Worm (Caenorhabditis elegans) whole organism, young adult: Measurements from ENCODE around the gene F28A12.10.

Source experiments
- B0261.1 ChIP-seq: sonication (generic microtip); optimal IDR thresholded peaks from 2 replicates; lab custom pipeline; 2016; ENCODE audit warnings: mild to moderate bottlenecking, missing genetic modification characterization, moderate library complexity, missing compliant biosample characterization
- C17E4.6 ChIP-seq: fragments of 200-800 bp; sonication (Bioruptor generic); IDR thresholded peaks from 2 replicates; pipeline ENCODE4 v1.3.6; 2022; ENCODE audit warnings: missing genetic modification reagents, missing genetic modification characterization, missing compliant biosample characterization
- F49E8.2 ChIP-seq: sonication (generic microtip); optimal IDR thresholded peaks from 3 replicates; lab custom pipeline; 2017; ENCODE audit warnings: missing genetic modification characterization, mild to moderate bottlenecking, missing compliant biosample characterization, antibody characterized with exemption, moderate library complexity; ENCODE audit not compliant: insufficient read depth
- F57C9.4 ChIP-seq: sonication (generic microtip); optimal IDR thresholded peaks from 2 replicates; lab custom pipeline; 2017; ENCODE audit warnings: mild to moderate bottlenecking, missing genetic modification characterization, missing compliant biosample characterization
- K11D2.4 ChIP-seq: fragments of 200-800 bp; sonication (Bioruptor generic); IDR thresholded peaks from 2 replicates; pipeline ENCODE4 v1.3.6; 2022; ENCODE audit warnings: missing genetic modification reagents, missing genetic modification characterization, missing compliant biosample characterization
- K12H6.12 ChIP-seq: fragments of 200-800 bp; sonication (Bioruptor generic); optimal IDR thresholded peaks from 2 replicates; lab custom pipeline; 2018; ENCODE audit warnings: mild to moderate bottlenecking, missing genetic modification characterization, missing compliant biosample characterization
- Y67H2A.10 ChIP-seq: fragments of 200-800 bp; sonication (Bioruptor generic); conservative IDR thresholded peaks from 2 replicates; pipeline ENCODE4 v1.3.6; 2022; ENCODE audit warnings: missing genetic modification reagents, missing genetic modification characterization, missing compliant biosample characterization
- Y95B8A.8 ChIP-seq: fragments of 200-800 bp; sonication (Bioruptor generic); IDR thresholded peaks from 2 replicates; pipeline ENCODE4 v1.3.6; 2022; ENCODE audit warnings: missing genetic modification reagents, missing genetic modification characterization, missing compliant biosample characterization
- akir-1 ChIP-seq: fragments of 200-800 bp; sonication (Bioruptor generic); optimal IDR thresholded peaks from 2 replicates; lab custom pipeline; 2018; ENCODE audit warnings: mild to moderate bottlenecking, missing genetic modification characterization, moderate library complexity, missing compliant biosample characterization
- ama-1 ChIP-seq, 3 experiments: fragments of 150-350 bp in 1 of 3; sonication (generic microtip) in 2 of 3; optimal IDR thresholded peaks; 2 replicates each; lab custom pipeline; 2014 to 2018; ENCODE audit warnings: missing biosample characterization in 2 of 3, missing genetic modification characterization in 2 of 3, missing genetic modification reagents in 2 of 3
- aptf-2 ChIP-seq: fragments of 200-800 bp; sonication (Bioruptor generic); conservative IDR thresholded peaks from 2 replicates; pipeline ENCODE4 v1.3.6; 2022; ENCODE audit warnings: missing genetic modification reagents, missing genetic modification characterization, missing compliant biosample characterization
- atf-7 ChIP-seq: sonication (generic microtip); optimal IDR thresholded peaks from 2 replicates; lab custom pipeline; 2017; ENCODE audit warnings: mild to moderate bottlenecking, missing genetic modification characterization, missing compliant biosample characterization
- attf-6 ChIP-seq: fragments of 200-800 bp; sonication (Bioruptor generic); IDR thresholded peaks from 2 replicates; pipeline ENCODE4 v1.3.6; 2022; ENCODE audit warnings: missing genetic modification reagents, missing genetic modification characterization, missing compliant biosample characterization
- bed-1 ChIP-seq: fragments of 200-800 bp; sonication (Bioruptor generic); IDR thresholded peaks from 2 replicates; pipeline ENCODE4 v1.3.6; 2022; ENCODE audit warnings: missing genetic modification reagents, missing genetic modification characterization, missing compliant biosample characterization
- egl-18 ChIP-seq: fragments of 200-800 bp; sonication (Bioruptor generic); IDR thresholded peaks from 2 replicates; pipeline ENCODE4 v1.3.6; 2022; ENCODE audit warnings: missing genetic modification reagents, missing genetic modification characterization, missing compliant biosample characterization
- egrh-3 ChIP-seq: fragments of 200-800 bp; sonication (Bioruptor generic); IDR thresholded peaks from 2 replicates; pipeline ENCODE4 v1.3.6; 2022; ENCODE audit warnings: missing genetic modification reagents, missing genetic modification characterization, missing compliant biosample characterization
- ekl-4 ChIP-seq: fragments of 200-800 bp; sonication (Bioruptor generic); IDR thresholded peaks from 2 replicates; pipeline ENCODE4 v1.3.6; 2022; ENCODE audit warnings: missing genetic modification reagents, missing genetic modification characterization, missing compliant biosample characterization
- gei-17 ChIP-seq: fragments of 200-800 bp; sonication (Bioruptor generic); optimal IDR thresholded peaks from 2 replicates; lab custom pipeline; 2018; ENCODE audit warnings: mild to moderate bottlenecking, missing genetic modification characterization, missing compliant biosample characterization
- hmg-20 ChIP-seq: fragments of 200-800 bp; sonication (Bioruptor generic); IDR thresholded peaks from 2 replicates; pipeline ENCODE4 v1.3.6; 2022; ENCODE audit warnings: missing genetic modification reagents, missing genetic modification characterization, missing compliant biosample characterization
- let-526 ChIP-seq: fragments of 200-800 bp; sonication (Bioruptor generic); IDR thresholded peaks from 2 replicates; pipeline ENCODE4 v1.3.6; 2022; ENCODE audit warnings: missing genetic modification reagents, missing genetic modification characterization, missing compliant biosample characterization
- let-607 ChIP-seq, 2 experiments: fragments of 200-800 bp in 1 of 2; sonication (Bioruptor generic) in 1 of 2; sonication (generic microtip) in 1 of 2; optimal IDR thresholded peaks; 2 replicates each; lab custom pipeline; 2016 to 2018; ENCODE audit warnings: mild to moderate bottlenecking in 2 of 2, missing compliant biosample characterization in 2 of 2, missing genetic modification characterization in 2 of 2, moderate library complexity in 2 of 2, missing genotype in 1 of 2
- lin-26 ChIP-seq: fragments of 200-800 bp; sonication (Bioruptor generic); IDR thresholded peaks from 2 replicates; pipeline ENCODE4 v1.3.6; 2022; ENCODE audit warnings: missing genetic modification reagents, missing genetic modification characterization, missing compliant biosample characterization
- lsl-1 ChIP-seq: fragments of 200-800 bp; sonication (Bioruptor generic); optimal IDR thresholded peaks from 2 replicates; lab custom pipeline; 2018; ENCODE audit warnings: mild to moderate bottlenecking, missing genetic modification characterization, moderate library complexity, missing compliant biosample characterization
- madf-8 ChIP-seq: fragments of 200-800 bp; sonication (Bioruptor generic); conservative IDR thresholded peaks from 2 replicates; pipeline ENCODE4 v1.3.6; 2022; ENCODE audit warnings: missing genetic modification reagents, missing genetic modification characterization, missing compliant biosample characterization
- mcd-1 ChIP-seq: fragments of 200-800 bp; sonication (Bioruptor generic); IDR thresholded peaks from 2 replicates; pipeline ENCODE4 v1.3.6; 2022; ENCODE audit warnings: missing genetic modification reagents, missing genetic modification characterization, missing compliant biosample characterization
- nhr-80 ChIP-seq: sonication (generic microtip); optimal IDR thresholded peaks from 2 replicates; lab custom pipeline; 2016; ENCODE audit warnings: missing genetic modification characterization, missing compliant biosample characterization
- nhr-90 ChIP-seq: sonication (generic microtip); optimal IDR thresholded peaks from 2 replicates; lab custom pipeline; 2016; ENCODE audit warnings: missing genotype, mild to moderate bottlenecking, missing genetic modification characterization, missing compliant biosample characterization
- pbrm-1 ChIP-seq: fragments of 200-800 bp; sonication (Bioruptor generic); IDR thresholded peaks from 2 replicates; pipeline ENCODE4 v1.3.6; 2022; ENCODE audit warnings: missing genetic modification reagents, missing genetic modification characterization, missing compliant biosample characterization
- pha-4 ChIP-seq: fragments of 150-350 bp; sonication (generic microtip); optimal IDR thresholded peaks from 2 replicates; lab custom pipeline; 2014; ENCODE audit warnings: missing biosample characterization, missing genetic modification reagents, missing genetic modification characterization
- repo-1 ChIP-seq: sonication (generic microtip); optimal IDR thresholded peaks from 2 replicates; lab custom pipeline; 2017; ENCODE audit warnings: mild to moderate bottlenecking, missing genetic modification characterization, missing compliant biosample characterization
- snpc-1.3 ChIP-seq: sonication (generic microtip); optimal IDR thresholded peaks from 2 replicates; lab custom pipeline; 2017; ENCODE audit warnings: missing genetic modification characterization, mild to moderate bottlenecking, missing compliant biosample characterization, antibody characterized with exemption, moderate library complexity, missing genotype, missing genetic modification reagents; ENCODE audit not compliant: insufficient read depth
- somi-1 ChIP-seq: fragments of 200-800 bp; sonication (Bioruptor generic); optimal IDR thresholded peaks from 2 replicates; lab custom pipeline; 2018; ENCODE audit warnings: mild to moderate bottlenecking, missing genetic modification characterization, missing compliant biosample characterization
- zim-3 ChIP-seq: sonication (generic microtip); optimal IDR thresholded peaks from 2 replicates; lab custom pipeline; 2017; ENCODE audit warnings: mild to moderate bottlenecking, missing genetic modification characterization, moderate library complexity, missing compliant biosample characterization

F28A12.10 gene

DNA sequence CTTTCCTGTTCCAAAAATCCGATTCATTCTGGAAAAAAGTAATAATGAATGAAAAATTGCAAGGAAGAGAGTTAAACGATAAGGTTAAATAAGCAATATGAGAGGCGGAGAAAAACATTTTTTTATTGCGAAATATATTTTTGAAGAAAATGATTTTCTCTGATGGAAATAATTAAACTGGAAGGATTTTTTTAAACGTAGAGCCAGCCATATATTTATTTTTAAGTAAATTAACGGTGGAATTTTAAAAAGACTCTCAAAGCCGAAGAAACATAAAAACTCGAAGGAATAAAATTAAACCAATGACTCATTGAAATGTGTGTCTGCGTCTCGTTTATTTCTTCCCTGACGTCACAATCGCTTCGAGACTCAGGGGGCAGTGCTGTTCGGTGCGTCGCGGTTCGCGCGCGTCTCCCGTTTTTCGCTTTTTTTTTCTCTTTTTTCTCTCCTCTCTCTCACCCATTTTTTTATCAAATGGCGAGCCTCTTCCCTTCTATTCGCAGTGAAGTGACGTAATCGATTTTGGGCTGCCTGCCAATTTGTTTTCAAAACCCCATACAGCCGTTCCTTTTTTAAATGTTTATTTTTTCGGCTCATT, 31.4 kb downstream of the F28A12.10 start, which contains the start of gene vps-60 (continued):
- TF ChIP-seq let-607 (tag; optimal IDR thresholded peaks at IDR 0.05; lab: Kevin White, UChicago) (peak; percentile 21 to 81), Y95B8A.8 (peak; percentile 83), madf-8 (GFP tag; lab: Robert Waterston, UW) (no peak; the same call in 1 of the 2 replicates), attf-6 (GFP tag; lab: Robert Waterston, UW) (no peak), egrh-3 (GFP tag; lab: Robert Waterston, UW) (peak; percentile 59), F49E8.2 (tag; lab: Kevin White, UChicago) (peak; percentile 61), K12H6.12 (peak; percentile 92), K11D2.4 (GFP tag; lab: Robert Waterston, UW) (peak; percentile 92), ama-1 (optimal IDR thresholded peaks at IDR 0.05; lab: Kevin White, UChicago) (no peak), ama-1 (GFP tag; optimal IDR thresholded peaks at IDR 0.05; lab: Kevin White, UChicago) (peak in 1 of 2 experiments; percentile 11), lin-26 (GFP tag; lab: Robert Waterston, UW) (peak; percentile 55), atf-7 (peak; percentile 95), egl-18 (GFP tag; lab: Robert Waterston, UW) (0 out of 2 replicates have a peak, but pooled peaks have one; percentile 29), pha-4 (peak; percentile 82), gei-17 (no peak), B0261.1 (tag; lab: Kevin White, UChicago) (no peak), pbrm-1 (GFP tag; lab: Robert Waterston, UW) (peak; percentile 78; the same call in 1 of the 2 replicates), repo-1 (peak; percentile 20), lsl-1 (GFP tag; lab: Kevin White, UChicago) (peak; percentile 62), C17E4.6 (0 out of 2 replicates have a peak, but pooled peaks have one; percentile 37), nhr-90 (tag; lab: Kevin White, UChicago) (peak; percentile 48), hmg-20 (0 out of 2 replicates have a peak, but pooled peaks have one; percentile 10), zim-3 (tag; lab: Kevin White, UChicago) (no peak), let-526 (no peak)
- TF ChIP-seq, all 124 proteins: peak for 66

- peak; percentile 53 for TF ChIP-seq nhr-80 (tag; lab: Kevin White, UChicago)
- TF ChIP-seq snpc-1.3: no peak
These were observed 34.3 kb downstream of the F28A12.10 start, which contains the start of gene F41E6.5 for ce11 chrV:8603272-8603671. Gene F41E6.5, plus strand, starts transcription at chrV:8603480.

ce11 chrV:8602638-8603037, 34.9 kb downstream of the F28A12.10 start, which contains the start of gene F41E6.15:
Gene F41E6.15, minus strand, starts transcription at chrV:8602738.
- TF ChIP-seq mcd-1: no peak
- TF ChIP-seq bed-1 (GFP tag; lab: Robert Waterston, UW): no peak
- TF ChIP-seq K11D2.4 (GFP tag; lab: Robert Waterston, UW): no peak
- TF ChIP-seq akir-1 (GFP tag; lab: Kevin White, UChicago): no peak
- no peak for TF ChIP-seq K12H6.12
- no peak for TF ChIP-seq egrh-3 (GFP tag; lab: Robert Waterston, UW)
- TF ChIP-seq Y95B8A.8: no peak
- TF ChIP-seq F57C9.4 (tag; lab: Kevin White, UChicago): no peak
- no peak for TF ChIP-seq aptf-2
- no peak for TF ChIP-seq somi-1

- TF ChIP-seq Y67H2A.10 (GFP tag; lab: Robert Waterston, UW) (no peak), ekl-4 (GFP tag; lab: Robert Waterston, UW) (no peak)
- TF ChIP-seq, all 124 proteins: peak for 0
These were observed 36.1 kb downstream of the F28A12.10 start, which contains the start of gene F41E6.8 for ce11 chrV:8601420-8601819. Gene F41E6.8, minus strand, starts transcription at chrV:8601520.
